Worm (Caenorhabditis elegans): ENCODE results near the gene sru-26.

DNA sequence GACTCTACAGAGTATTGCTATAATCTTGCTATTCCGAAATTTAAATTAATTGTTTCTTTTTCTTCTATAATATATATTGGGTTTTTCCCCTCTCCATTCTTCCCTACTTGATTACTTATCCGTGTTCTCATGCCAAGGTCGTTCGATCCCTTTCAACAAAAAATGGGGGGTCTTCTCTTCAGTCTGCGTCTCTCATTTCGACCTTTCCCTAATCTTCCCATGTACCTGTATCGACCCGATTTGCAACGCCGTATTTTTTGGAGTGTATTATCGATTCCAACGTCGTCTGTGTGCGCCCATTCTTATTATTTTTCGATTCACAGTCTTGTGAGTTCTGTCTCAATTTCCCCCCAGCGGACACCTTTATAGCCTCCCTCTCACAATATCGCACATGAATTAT is 19.5 kb upstream of the sru-26 start:
- TF ChIP-seq unc-39 (tag; optimal IDR thresholded peaks at IDR 0.05) (no peak), ces-1 (GFP tag; optimal IDR thresholded peaks at IDR 0.05) (no peak), F49E8.2 (tag; optimal IDR thresholded peaks at IDR 0.05; ENCODE audit: borderline replicate concordance) (no peak), lin-39 (tag; optimal IDR thresholded peaks at IDR 0.05) (no peak), R02D3.7 (tag; optimal IDR thresholded peaks at IDR 0.05) (no peak), hmg-1.1 (GFP tag; IDR thresholded peaks at IDR 0.05) (no peak), lin-29 (GFP tag; IDR thresholded peaks at IDR 0.05) (no peak)
